Fruit fly (Drosophila melanogaster) whole organism: Measurements from ENCODE around the gene CG14352.

Experiments used
- CG8478 ChIP-seq: fragments of >200 bp; optimal IDR thresholded peaks from 2 replicates; lab custom pipeline; 2018; ENCODE audit warnings: inconsistent platforms
- Dll ChIP-seq: fragments of >200 bp; optimal IDR thresholded peaks from 2 replicates; lab custom pipeline; 2017
- EcR ChIP-seq, 2 experiments: fragments of >200 bp; optimal IDR thresholded peaks; 2 replicates each; lab custom pipeline; 2017; ENCODE audit warnings: missing biosample characterization in 2 of 2, missing genetic modification characterization in 2 of 2, missing genetic modification reagents in 2 of 2
- pan ChIP-seq: fragments of >200 bp; optimal IDR thresholded peaks from 2 replicates; lab custom pipeline; 2017
- psq ChIP-seq: fragments of >200 bp; optimal IDR thresholded peaks from 2 replicates; lab custom pipeline; 2017
- usp ChIP-seq: fragments of >200 bp; optimal IDR thresholded peaks from 2 replicates; lab custom pipeline; 2017; ENCODE audit warnings: missing biosample characterization, missing genetic modification characterization, mixed read lengths

- no peak for TF ChIP-seq EcR (GFP tag; optimal IDR thresholded peaks at IDR 0.05; lab: Kevin White, UChicago)
- no peak for TF ChIP-seq pan (lab: Kevin White, UChicago)
- TF ChIP-seq usp: no peak
- no peak for TF ChIP-seq psq (lab: Kevin White, UChicago)
- no peak for TF ChIP-seq CG8478
- TF ChIP-seq Dll (lab: Kevin White, UChicago): no peak
Observed at dm6 chr2L:1645328-1645727, 34.1 kb downstream of the CG14352 start.
